Worm (Caenorhabditis elegans) whole organism, early embryonic: ENCODE data around the gene irld-25.

Experiments
- aly-1 ChIP-seq: sonication (generic microtip); optimal IDR thresholded peaks from 2 replicates; lab custom pipeline; 2016; ENCODE audit warnings: missing genetic modification characterization, missing compliant biosample characterization
- ama-1 ChIP-seq: fragments of 150-350 bp; optimal IDR thresholded peaks from 2 replicates; lab custom pipeline; 2014
- hmbx-1 ChIP-seq: sonication (generic microtip); optimal IDR thresholded peaks from 2 replicates; lab custom pipeline; 2016; ENCODE audit warnings: mild to moderate bottlenecking, missing genetic modification characterization, missing compliant biosample characterization
- sea-1 ChIP-seq: fragments of 200-800 bp; sonication (Bioruptor generic); conservative IDR thresholded peaks from 2 replicates; pipeline ENCODE4 v1.3.6; 2022; ENCODE audit warnings: missing genetic modification characterization, missing compliant biosample characterization
- tbx-11 ChIP-seq: fragments of 200-800 bp; sonication (Bioruptor generic); IDR thresholded peaks from 2 replicates; pipeline ENCODE4 v1.3.6; 2022; ENCODE audit warnings: missing genetic modification characterization, missing compliant biosample characterization

DNA sequence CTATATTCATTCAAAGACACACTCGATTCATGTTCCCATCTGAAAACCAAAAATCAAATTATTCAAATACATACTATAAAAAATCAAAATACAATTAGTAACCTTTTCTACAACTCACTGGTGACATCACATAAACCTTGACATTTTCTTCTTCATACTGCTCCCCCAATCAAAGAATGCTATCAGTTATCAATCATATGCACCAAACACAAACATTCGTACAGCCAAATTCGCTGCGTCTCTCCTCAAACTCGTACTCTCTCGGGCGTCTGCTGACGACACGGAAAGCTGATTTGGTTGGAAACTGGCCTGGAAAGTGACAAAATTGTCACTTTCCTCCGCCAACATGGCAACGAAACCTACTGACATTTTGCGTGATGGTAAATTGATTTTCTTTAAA, 29.1 kb upstream of the irld-25 start, which contains the start of gene plc-2:
- TF ChIP-seq ama-1 (lab: Kevin White, UChicago), result no peak
- TF ChIP-seq aly-1 (tag; lab: Kevin White, UChicago), result no peak
- TF ChIP-seq hmbx-1, result no peak
- no peak for TF ChIP-seq tbx-11 (GFP tag; lab: Robert Waterston, UW)
- TF ChIP-seq sea-1 (GFP tag; lab: Robert Waterston, UW), result no peak
